Worm (Caenorhabditis elegans) whole organism, L1 larva: ENCODE results near the gene mrck-1.

Source experiments
- dsc-1 ChIP-seq: sonication (generic microtip); optimal IDR thresholded peaks from 2 replicates; lab custom pipeline; 2016; ENCODE audit warnings: mild to moderate bottlenecking, missing genetic modification characterization, missing compliant biosample characterization
- elt-3 ChIP-seq, 6 experiments: fragments of 150-350 bp in 1 of 6; sonication (generic microtip); optimal IDR thresholded peaks; 2 replicates each; lab custom pipeline; 2017 to 2018; ENCODE audit warnings: missing biosample characterization in 6 of 6, missing genetic modification characterization in 6 of 6, inconsistent platforms in 1 of 6
- mdl-1 ChIP-seq, 2 experiments: fragments of 150-350 bp; optimal IDR thresholded peaks; 2 replicates each; lab custom pipeline; 2014 to 2017; ENCODE audit warnings: missing biosample characterization in 2 of 2, missing genetic modification characterization in 2 of 2, inconsistent platforms in 1 of 2
- nhr-11 ChIP-seq: fragments of 150-350 bp; optimal IDR thresholded peaks from 2 replicates; lab custom pipeline; 2014; ENCODE audit warnings: missing biosample characterization, missing genetic modification characterization
- nhr-12 ChIP-seq: sonication (generic microtip); optimal IDR thresholded peaks from 2 replicates; lab custom pipeline; 2017; ENCODE audit warnings: missing biosample characterization, missing genetic modification characterization
- skn-1 ChIP-seq: fragments of 150-350 bp; optimal IDR thresholded peaks from 2 replicates; lab custom pipeline; 2014; ENCODE audit warnings: missing biosample characterization, missing genetic modification characterization
- snpc-4 ChIP-seq: fragments of 150-350 bp; optimal IDR thresholded peaks from 2 replicates; lab custom pipeline; 2014; ENCODE audit warnings: missing biosample characterization, missing genetic modification characterization

ce11 chrV:6208585-6208984, 58.5 kb downstream of the mrck-1 start, which contains the start of gene rme-1:
- TF ChIP-seq nhr-12 (tag; lab: Kevin White, UChicago) (no peak), elt-3 (tag; optimal IDR thresholded peaks at IDR 0.05; lab: Kevin White, UChicago) (no peak), nhr-11 (no peak), mdl-1 (tag; optimal IDR thresholded peaks at IDR 0.05; lab: Kevin White, UChicago) (no peak), skn-1 (no peak), snpc-4 (tag; lab: Kevin White, UChicago) (no peak), dsc-1 (no peak)
